Fruit fly (Drosophila melanogaster) whole organism, embryonic: ENCODE results near the gene CG9550.

Experiments used
- CG6254 ChIP-seq: fragments of 200-800 bp; sonication (Bioruptor generic); optimal IDR thresholded peaks from 3 replicates; lab custom pipeline; 2017; ENCODE audit warnings: mild to moderate bottlenecking, missing biosample characterization, missing genetic modification reagents, missing genetic modification characterization
- cato ChIP-seq: fragments of 200-800 bp; sonication (Bioruptor generic); optimal IDR thresholded peaks from 2 replicates; lab custom pipeline; 2016; ENCODE audit warnings: missing biosample characterization, missing genetic modification characterization, borderline replicate concordance
- vfl ChIP-seq: fragments of 200-800 bp; sonication (Bioruptor generic); optimal IDR thresholded peaks from 2 replicates; lab custom pipeline; 2016; ENCODE audit warnings: missing biosample characterization, missing genetic modification characterization

DNA sequence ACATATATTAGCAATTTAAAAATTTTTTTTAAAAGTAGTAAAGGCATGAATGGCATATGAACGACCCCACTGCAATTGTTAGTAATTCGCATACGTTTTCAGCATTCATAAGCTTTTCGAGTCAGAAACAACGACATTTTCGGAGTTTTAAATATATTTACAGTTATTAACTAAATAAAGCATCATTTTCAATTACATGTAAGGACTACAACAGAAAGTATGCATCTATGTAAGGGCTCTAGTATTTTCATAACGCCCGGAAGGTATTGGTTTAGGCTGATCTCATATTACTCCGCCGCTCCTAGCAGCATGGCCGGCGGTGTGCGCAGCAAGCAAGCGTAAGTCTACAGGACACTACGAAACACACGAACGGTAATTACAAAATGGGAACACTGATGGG is 22.6 kb upstream of the CG9550 start:
- no peak for TF ChIP-seq cato (GFP tag; lab: Kevin White, UChicago)
- TF ChIP-seq vfl (GFP tag; lab: Kevin White, UChicago): no peak
- TF ChIP-seq CG6254 (GFP tag; lab: Kevin White, UChicago): no peak
